Fruit fly (Drosophila melanogaster): ENCODE data around the gene TyrRS.

- TF ChIP-seq CG11762 (GFP tag; optimal IDR thresholded peaks at IDR 0.05; ENCODE audit: insufficient read depth) (no peak), CG3919 (GFP tag; optimal IDR thresholded peaks at IDR 0.05) (no peak), Ets96B (tag; optimal IDR thresholded peaks at IDR 0.05) (no peak), Hr39 (GFP tag; optimal IDR thresholded peaks at IDR 0.05) (no peak), CG9139 (GFP tag; optimal IDR thresholded peaks at IDR 0.05) (no peak)
Measured at dm6 chr3L:16392874-16393273, 26.2 kb downstream of the TyrRS start.
